Fruit fly (Drosophila melanogaster) Kc167 (cell line): ENCODE data around the gene CG46387.

Experiments
- Myc ChIP-seq: fragments of >200 bp; optimal IDR thresholded peaks from 2 replicates; lab custom pipeline; 2017; ENCODE audit warnings: missing external identifiers
- Sin3A ChIP-seq: fragments of >200 bp; optimal IDR thresholded peaks from 2 replicates; lab custom pipeline; 2018; ENCODE audit warnings: missing external identifiers
- insv ChIP-seq: fragments of >200 bp; optimal IDR thresholded peaks from 3 replicates; lab custom pipeline; 2018; ENCODE audit warnings: missing external identifiers
- ttk ChIP-seq: sonication (Bioruptor generic); optimal IDR thresholded peaks from 2 replicates; lab custom pipeline; 2017; ENCODE audit warnings: missing external identifiers

- no peak for TF ChIP-seq insv (lab: Kevin White, UChicago)
- no peak for TF ChIP-seq Sin3A (lab: Kevin White, UChicago)
- TF ChIP-seq Myc (lab: Kevin White, UChicago): no peak
- no peak for TF ChIP-seq ttk
Measured at dm6 chr3L:9851000-9851671, 47.3 kb upstream of the CG46387 start.
